Worm (Caenorhabditis elegans) whole organism, L2 larva: ENCODE data around the gene gpa-7.

Experiments
- R02D3.7 ChIP-seq: fragments of 150-350 bp; optimal IDR thresholded peaks from 2 replicates; lab custom pipeline; 2014; ENCODE audit warnings: missing biosample characterization, missing genetic modification characterization
- dmd-4 ChIP-seq: sonication (generic microtip); optimal IDR thresholded peaks from 2 replicates; lab custom pipeline; 2017; ENCODE audit warnings: missing biosample characterization, missing genetic modification characterization
- egl-27 ChIP-seq: sonication (generic microtip); optimal IDR thresholded peaks from 3 replicates; lab custom pipeline; 2017; ENCODE audit warnings: missing biosample characterization, missing genetic modification reagents, missing genetic modification characterization
- elt-3 ChIP-seq: sonication (generic microtip); optimal IDR thresholded peaks from 2 replicates; lab custom pipeline; 2017; ENCODE audit warnings: missing biosample characterization, missing genetic modification characterization
- lsy-2 ChIP-seq, 2 experiments: fragments of 150-350 bp in 1 of 2; sonication (generic microtip) in 1 of 2; optimal IDR thresholded peaks; 2 replicates each; lab custom pipeline; 2014 to 2017; ENCODE audit warnings: missing biosample characterization in 2 of 2, missing genetic modification characterization in 2 of 2
- mdl-1 ChIP-seq, 2 experiments: fragments of 150-350 bp in 1 of 2; sonication (generic microtip) in 1 of 2; optimal IDR thresholded peaks; 2 replicates each; lab custom pipeline; 2017; ENCODE audit warnings: missing biosample characterization in 2 of 2, missing genetic modification characterization in 2 of 2
- nhr-11 ChIP-seq: fragments of 150-350 bp; optimal IDR thresholded peaks from 2 replicates; lab custom pipeline; 2014; ENCODE audit warnings: missing biosample characterization, missing genetic modification characterization
- nhr-6 ChIP-seq: fragments of 150-350 bp; optimal IDR thresholded peaks from 2 replicates; lab custom pipeline; 2014; ENCODE audit warnings: missing biosample characterization, missing genetic modification characterization
- nhr-77 ChIP-seq: fragments of 150-350 bp; optimal IDR thresholded peaks from 2 replicates; lab custom pipeline; 2014; ENCODE audit warnings: missing biosample characterization, missing genetic modification characterization
- snpc-4 ChIP-seq: fragments of 150-350 bp; optimal IDR thresholded peaks from 2 replicates; lab custom pipeline; 2014; ENCODE audit warnings: missing biosample characterization, missing genetic modification characterization
- unc-62 ChIP-seq: fragments of 150-350 bp; optimal IDR thresholded peaks from 2 replicates; lab custom pipeline; 2014; ENCODE audit warnings: missing biosample characterization, missing genetic modification reagents, missing genetic modification characterization
- zag-1 ChIP-seq: fragments of 150-350 bp; optimal IDR thresholded peaks from 2 replicates; lab custom pipeline; 2014; ENCODE audit warnings: missing biosample characterization, missing genetic modification characterization
- ztf-11 ChIP-seq: sonication (generic microtip); optimal IDR thresholded peaks from 2 replicates; lab custom pipeline; 2017; ENCODE audit warnings: missing biosample characterization, missing genetic modification characterization

- TF ChIP-seq ztf-11 (tag; lab: Kevin White, UChicago) (no peak), lsy-2 (tag; optimal IDR thresholded peaks at IDR 0.05; lab: Kevin White, UChicago) (no peak), elt-3 (tag; lab: Kevin White, UChicago) (no peak), snpc-4 (no peak), nhr-77 (tag; lab: Kevin White, UChicago) (no peak), mdl-1 (tag; optimal IDR thresholded peaks at IDR 0.05; lab: Kevin White, UChicago) (no peak), nhr-6 (tag; lab: Kevin White, UChicago) (no peak), unc-62 (GFP tag; lab: Kevin White, UChicago) (no peak), nhr-11 (tag; lab: Kevin White, UChicago) (no peak), dmd-4 (tag; lab: Kevin White, UChicago) (no peak), zag-1 (tag; lab: Kevin White, UChicago) (no peak), egl-27 (tag; lab: Kevin White, UChicago) (no peak), R02D3.7 (tag; lab: Kevin White, UChicago) (no peak)
These were observed 16.7 kb upstream of the gpa-7 start, which contains the start of gene nfu-1 for ce11 chrIV:10387113-10387512.
